Fruit fly (Drosophila melanogaster): Measurements from ENCODE around the gene CG11069.

CG11069 gene

dm6 chr3R:24890217-24890616, 4.3 kb upstream of the CG11069 start:
- TF ChIP-seq EcR (GFP tag; optimal IDR thresholded peaks at IDR 0.05) (no peak), psq (optimal IDR thresholded peaks at IDR 0.05) (no peak), usp (GFP tag; optimal IDR thresholded peaks at IDR 0.05) (no peak), pan (optimal IDR thresholded peaks at IDR 0.05) (no peak), Dll (optimal IDR thresholded peaks at IDR 0.05) (no peak), CG8478 (optimal IDR thresholded peaks at IDR 0.05) (no peak)

dm6 chr3R:24890919-24891318, 3.6 kb upstream of the CG11069 start:
- TF ChIP-seq usp (GFP tag; optimal IDR thresholded peaks at IDR 0.05), result no peak
- no peak for TF ChIP-seq EcR (GFP tag; optimal IDR thresholded peaks at IDR 0.05)
- no peak for TF ChIP-seq pan (optimal IDR thresholded peaks at IDR 0.05)
- no peak for TF ChIP-seq psq (optimal IDR thresholded peaks at IDR 0.05)
- TF ChIP-seq CG8478 (optimal IDR thresholded peaks at IDR 0.05), result no peak
- no peak for TF ChIP-seq Dll (optimal IDR thresholded peaks at IDR 0.05)

- TF ChIP-seq EcR (GFP tag; optimal IDR thresholded peaks at IDR 0.05), result peak in 1 of 2 experiments; percentile 86
- TF ChIP-seq usp (GFP tag; optimal IDR thresholded peaks at IDR 0.05), result no peak
Measured at dm6 chr3R:24893320-24893955, 1.1 kb upstream of the CG11069 start.

dm6 chr3R:24900816-24901215, 6.3 kb downstream of the CG11069 start, which contains the start of gene CG10845:
Gene CG10845, plus strand, starts transcription at chr3R:24901116.
- TF ChIP-seq CG8478 (optimal IDR thresholded peaks at IDR 0.05), result no peak
- TF ChIP-seq Dll (optimal IDR thresholded peaks at IDR 0.05), result no peak
- TF ChIP-seq psq (optimal IDR thresholded peaks at IDR 0.05), result no peak
- TF ChIP-seq EcR (GFP tag; optimal IDR thresholded peaks at IDR 0.05), result no peak
- no peak for TF ChIP-seq usp (GFP tag; optimal IDR thresholded peaks at IDR 0.05)
- TF ChIP-seq pan (optimal IDR thresholded peaks at IDR 0.05), result no peak

- TF ChIP-seq pan (optimal IDR thresholded peaks at IDR 0.05), result no peak
Measured at dm6 chr3R:24905959-24906634, 11.6 kb downstream of the CG11069 start, which contains the start of gene CG13643. Gene CG13643, minus strand, starts transcription at chr3R:24906004.

dm6 chr3R:24906648-24907047, 12.1 kb downstream of the CG11069 start:
- TF ChIP-seq CG8478 (optimal IDR thresholded peaks at IDR 0.05) (no peak), psq (optimal IDR thresholded peaks at IDR 0.05) (no peak), usp (GFP tag; optimal IDR thresholded peaks at IDR 0.05) (no peak), Dll (optimal IDR thresholded peaks at IDR 0.05) (no peak), pan (optimal IDR thresholded peaks at IDR 0.05) (no peak), EcR (GFP tag; optimal IDR thresholded peaks at IDR 0.05) (no peak)

- TF ChIP-seq EcR (GFP tag; optimal IDR thresholded peaks at IDR 0.05) (no peak), Dll (optimal IDR thresholded peaks at IDR 0.05) (no peak), usp (GFP tag; optimal IDR thresholded peaks at IDR 0.05) (no peak), pan (optimal IDR thresholded peaks at IDR 0.05) (no peak)
Measured at dm6 chr3R:24908034-24908433, 13.5 kb downstream of the CG11069 start.

- no peak for TF ChIP-seq usp (GFP tag; optimal IDR thresholded peaks at IDR 0.05)
- TF ChIP-seq psq (optimal IDR thresholded peaks at IDR 0.05), result no peak
- no peak for TF ChIP-seq pan (optimal IDR thresholded peaks at IDR 0.05)
- TF ChIP-seq CG8478 (optimal IDR thresholded peaks at IDR 0.05), result no peak
- TF ChIP-seq Dll (optimal IDR thresholded peaks at IDR 0.05), result no peak
- TF ChIP-seq EcR (GFP tag; optimal IDR thresholded peaks at IDR 0.05), result no peak
Measured at dm6 chr3R:24910097-24910496, 15.6 kb downstream of the CG11069 start.

- TF ChIP-seq psq (optimal IDR thresholded peaks at IDR 0.05), result no peak
- TF ChIP-seq pan (optimal IDR thresholded peaks at IDR 0.05), result no peak
- no peak for TF ChIP-seq usp (GFP tag; optimal IDR thresholded peaks at IDR 0.05)
Measured at dm6 chr3R:24914864-24915263, 20.3 kb downstream of the CG11069 start.

dm6 chr3R:24917814-24918636, 23.5 kb downstream of the CG11069 start, which contains the start of the genes PIG-S, sud1 and CG11168:
Gene PIG-S, minus strand, starts transcription at chr3R:24917864.
Gene sud1, minus strand, starts transcription at chr3R:24917864.
Gene CG11168, plus strand, starts transcription at chr3R:24918106.
- TF ChIP-seq psq (optimal IDR thresholded peaks at IDR 0.05) (no peak), Dll (optimal IDR thresholded peaks at IDR 0.05) (no peak), usp (GFP tag; optimal IDR thresholded peaks at IDR 0.05) (no peak), pan (optimal IDR thresholded peaks at IDR 0.05) (no peak), EcR (GFP tag; optimal IDR thresholded peaks at IDR 0.05) (no peak), CG8478 (optimal IDR thresholded peaks at IDR 0.05) (no peak)

- TF ChIP-seq usp (GFP tag; optimal IDR thresholded peaks at IDR 0.05), result no peak
- no peak for TF ChIP-seq CG8478 (optimal IDR thresholded peaks at IDR 0.05)
- no peak for TF ChIP-seq psq (optimal IDR thresholded peaks at IDR 0.05)
- TF ChIP-seq Dll (optimal IDR thresholded peaks at IDR 0.05), result no peak
- TF ChIP-seq pan (optimal IDR thresholded peaks at IDR 0.05), result no peak
- TF ChIP-seq EcR (GFP tag; optimal IDR thresholded peaks at IDR 0.05), result no peak
Measured at dm6 chr3R:24922270-24922669, 27.7 kb downstream of the CG11069 start, which contains the start of gene Mink. Gene Mink, plus strand, starts transcription at chr3R:24922473.

- no peak for TF ChIP-seq CG8478 (optimal IDR thresholded peaks at IDR 0.05)
- TF ChIP-seq Dll (optimal IDR thresholded peaks at IDR 0.05), result no peak
- no peak for TF ChIP-seq usp (GFP tag; optimal IDR thresholded peaks at IDR 0.05)
- no peak for TF ChIP-seq pan (optimal IDR thresholded peaks at IDR 0.05)
- no peak for TF ChIP-seq EcR (GFP tag; optimal IDR thresholded peaks at IDR 0.05)
- TF ChIP-seq psq (optimal IDR thresholded peaks at IDR 0.05), result no peak
Measured at dm6 chr3R:24924916-24925315, 30.4 kb downstream of the CG11069 start, which contains the start of gene Trf4-2. Gene Trf4-2, plus strand, starts transcription at chr3R:24925216.
